Fruit fly (Drosophila melanogaster) whole organism, embryonic: Measurements from ENCODE around the gene CG7924.

Experiments
- CG4820 ChIP-seq: fragments of 200-800 bp; sonication (Bioruptor generic); optimal IDR thresholded peaks from 3 replicates; lab custom pipeline; 2016; ENCODE audit warnings: missing biosample characterization, missing genetic modification characterization
- CG7987 ChIP-seq: fragments of 200-800 bp; sonication (Bioruptor generic); optimal IDR thresholded peaks from 2 replicates; lab custom pipeline; 2018; ENCODE audit warnings: missing biosample characterization, mild to moderate bottlenecking, missing genetic modification characterization, moderate library complexity
- D ChIP-seq, 2 experiments: fragments of 200-800 bp in 1 of 2; fragments of >200 bp in 1 of 2; sonication (Bioruptor generic) in 1 of 2; optimal IDR thresholded peaks; 2 replicates in 1 of 2; 3 replicates in 1 of 2; lab custom pipeline; 2017; ENCODE audit warnings: mild to moderate bottlenecking in 1 of 2, missing biosample characterization in 1 of 2, missing genetic modification characterization in 1 of 2, missing genetic modification reagents in 1 of 2
- Drgx ChIP-seq: fragments of 200-800 bp; sonication (Bioruptor generic); IDR thresholded peaks from 2 replicates; pipeline ENCODE4 v1.3.6; 2022; ENCODE audit warnings: missing biosample characterization, missing genetic modification characterization
- Nf-YB ChIP-seq: fragments of 200-800 bp; sonication (Bioruptor generic); optimal IDR thresholded peaks from 3 replicates; lab custom pipeline; 2019; ENCODE audit warnings: missing biosample characterization, mild to moderate bottlenecking, missing genetic modification characterization, moderate library complexity
- bigmax ChIP-seq: fragments of 200-800 bp; sonication (Bioruptor generic); optimal IDR thresholded peaks from 2 replicates; lab custom pipeline; 2018; ENCODE audit warnings: missing biosample characterization, mild to moderate bottlenecking, missing genetic modification characterization
- cg ChIP-seq: fragments of 200-800 bp; sonication (Bioruptor generic); optimal IDR thresholded peaks from 3 replicates; lab custom pipeline; 2019; ENCODE audit warnings: missing biosample characterization, mild to moderate bottlenecking, missing genetic modification characterization, moderate library complexity
- tgo ChIP-seq: fragments of 200-800 bp; sonication (Bioruptor generic); IDR thresholded peaks from 3 replicates; pipeline ENCODE4 v1.3.6; 2022; ENCODE audit warnings: missing biosample characterization, missing genetic modification characterization
- zfh2 ChIP-seq: fragments of 200-800 bp; sonication (Bioruptor generic); optimal IDR thresholded peaks from 2 replicates; lab custom pipeline; 2016; ENCODE audit warnings: missing biosample characterization, missing genetic modification characterization

dm6 chr3L:14204659-14205568 lies 28.4 kb upstream of the CG7924 start:
- TF ChIP-seq cg (no peak), bigmax (no peak), CG4820 (GFP tag; lab: Kevin White, UChicago) (no peak), CG7987 (no peak), tgo (GFP tag; lab: Robert Waterston, UW) (peak; percentile 43; the same call in 1 of the 3 replicates), Nf-YB (GFP tag; lab: Kevin White, UChicago) (no peak), D (optimal IDR thresholded peaks at IDR 0.05; lab: Kevin White, UChicago) (no peak), D (GFP tag; optimal IDR thresholded peaks at IDR 0.05; lab: Kevin White, UChicago) (no peak), Drgx (GFP tag; lab: Robert Waterston, UW) (peak; percentile 56; the same call in 1 of the 2 replicates), zfh2 (no peak)
